Worm (Caenorhabditis elegans) whole organism, L4 larva: ENCODE results near the gene pgm-2.

Source experiments
- F10B5.3 ChIP-seq: sonication (generic microtip); optimal IDR thresholded peaks from 2 replicates; lab custom pipeline; 2016; ENCODE audit warnings: mild to moderate bottlenecking, missing genetic modification characterization, missing compliant biosample characterization
- F26F4.8 ChIP-seq: fragments of 200-800 bp; sonication (Bioruptor generic); conservative IDR thresholded peaks from 2 replicates; pipeline ENCODE4 v1.3.6; 2022; ENCODE audit warnings: missing genetic modification characterization, missing compliant biosample characterization
- F37D6.2 ChIP-seq: sonication (generic microtip); optimal IDR thresholded peaks from 2 replicates; lab custom pipeline; 2016; ENCODE audit warnings: mild to moderate bottlenecking, missing genetic modification characterization, missing compliant biosample characterization
- F44E2.7 ChIP-seq: fragments of 200-800 bp; sonication (Bioruptor generic); IDR thresholded peaks from 2 replicates; pipeline ENCODE4 v2.1.2; 2022; ENCODE audit warnings: missing genetic modification characterization, missing compliant biosample characterization
- F49E8.2 ChIP-seq: sonication (generic microtip); optimal IDR thresholded peaks from 2 replicates; lab custom pipeline; 2016; ENCODE audit warnings: missing compliant biosample characterization, mild to moderate bottlenecking, missing genetic modification characterization, borderline replicate concordance
- T20F7.1 ChIP-seq: fragments of 200-800 bp; sonication (Bioruptor generic); optimal IDR thresholded peaks from 2 replicates; lab custom pipeline; 2018; ENCODE audit warnings: mild to moderate bottlenecking, missing genetic modification characterization, missing compliant biosample characterization
- T26A8.4 ChIP-seq: fragments of 200-800 bp; sonication (Bioruptor generic); IDR thresholded peaks from 2 replicates; pipeline ENCODE4 v1.3.6; 2022; ENCODE audit warnings: missing genetic modification characterization, missing compliant biosample characterization
- Y105C5A.15 ChIP-seq: fragments of 200-800 bp; sonication (Bioruptor generic); IDR thresholded peaks from 2 replicates; pipeline ENCODE4 v1.3.6; 2022; ENCODE audit warnings: missing genetic modification characterization, missing compliant biosample characterization
- Y5F2A.4 ChIP-seq: fragments of 200-800 bp; sonication (Bioruptor generic); optimal IDR thresholded peaks from 2 replicates; lab custom pipeline; 2018; ENCODE audit warnings: mild to moderate bottlenecking, missing genetic modification characterization, missing compliant biosample characterization
- ZK337.2 ChIP-seq: fragments of 200-800 bp; sonication (Bioruptor generic); IDR thresholded peaks from 2 replicates; pipeline ENCODE4 v1.3.6; 2022; ENCODE audit warnings: missing genetic modification reagents, missing genetic modification characterization, missing compliant biosample characterization
- aha-1 ChIP-seq: fragments of 150-350 bp; peaks from one replicate; lab custom pipeline; 2014; ENCODE audit warnings: missing biosample characterization, missing genetic modification characterization
- ceh-28 ChIP-seq: fragments of 150-350 bp; optimal IDR thresholded peaks from 2 replicates; lab custom pipeline; 2014; ENCODE audit warnings: missing biosample characterization, missing genetic modification reagents, missing genetic modification characterization
- ceh-44 ChIP-seq: fragments of 200-800 bp; sonication (Bioruptor generic); IDR thresholded peaks from 2 replicates; pipeline ENCODE4 v1.3.6; 2022; ENCODE audit warnings: missing genetic modification reagents, missing genetic modification characterization, missing compliant biosample characterization
- ceh-62 ChIP-seq: sonication (generic microtip); optimal IDR thresholded peaks from 2 replicates; lab custom pipeline; 2017; ENCODE audit warnings: missing biosample characterization, missing genetic modification characterization
- ces-1 ChIP-seq: fragments of 150-350 bp; sonication (generic microtip); optimal IDR thresholded peaks from 4 replicates; lab custom pipeline; 2014; ENCODE audit warnings: missing biosample characterization, missing genetic modification reagents, missing genetic modification characterization
- cey-2 ChIP-seq: sonication (generic microtip); optimal IDR thresholded peaks from 3 replicates; lab custom pipeline; 2017; ENCODE audit warnings: missing genetic modification characterization, mild to moderate bottlenecking, missing compliant biosample characterization, antibody characterized with exemption, borderline replicate concordance; ENCODE audit not compliant: insufficient read depth
- ctbp-1 ChIP-seq: fragments of 200-800 bp; sonication (Bioruptor generic); IDR thresholded peaks from 2 replicates; pipeline ENCODE4 v1.3.6; 2022; ENCODE audit warnings: missing genetic modification reagents, missing genetic modification characterization, missing compliant biosample characterization
- daf-16 ChIP-seq, 3 experiments: sonication (generic microtip); optimal IDR thresholded peaks; 2 replicates each; lab custom pipeline; 2016 to 2017; ENCODE audit warnings: missing genetic modification characterization in 3 of 3, missing genetic modification reagents in 3 of 3, mild to moderate bottlenecking in 2 of 3, missing compliant biosample characterization in 2 of 3, missing biosample characterization in 1 of 3, moderate library complexity in 1 of 3
- daf-8 ChIP-seq: fragments of 200-800 bp; sonication (Bioruptor generic); IDR thresholded peaks from 2 replicates; pipeline ENCODE4 v1.3.6; 2022; ENCODE audit warnings: missing genetic modification characterization, missing compliant biosample characterization
- dmd-6 ChIP-seq: fragments of 200-800 bp; sonication (Bioruptor generic); IDR thresholded peaks from 2 replicates; pipeline ENCODE4 v1.3.6; 2022; ENCODE audit warnings: missing genetic modification reagents, missing genetic modification characterization, missing compliant biosample characterization
- dmd-8 ChIP-seq: fragments of 200-800 bp; sonication (Bioruptor generic); IDR thresholded peaks from 2 replicates; pipeline ENCODE4 v1.3.6; 2022; ENCODE audit warnings: missing genetic modification characterization, missing compliant biosample characterization
- hlh-30 ChIP-seq: sonication (generic microtip); optimal IDR thresholded peaks from 2 replicates; lab custom pipeline; 2017; ENCODE audit warnings: antibody characterized with exemption, mild to moderate bottlenecking, missing genetic modification characterization, missing compliant biosample characterization; ENCODE audit not compliant: insufficient read depth
- hmg-1.1 ChIP-seq: fragments of 200-800 bp; sonication (Bioruptor generic); IDR thresholded peaks from 2 replicates; pipeline ENCODE4 v1.3.6; 2022; ENCODE audit warnings: missing genetic modification reagents, missing genetic modification characterization, missing compliant biosample characterization
- lim-7 ChIP-seq: fragments of 200-800 bp; sonication (Bioruptor generic); IDR thresholded peaks from 2 replicates; pipeline ENCODE4 v1.3.6; 2022; ENCODE audit warnings: missing genetic modification characterization, missing compliant biosample characterization
- lin-39 ChIP-seq: fragments of 150-350 bp; optimal IDR thresholded peaks from 2 replicates; lab custom pipeline; 2014; ENCODE audit warnings: missing biosample characterization, missing genetic modification reagents, missing genetic modification characterization
- lir-3 ChIP-seq: sonication (generic microtip); optimal IDR thresholded peaks from 2 replicates; lab custom pipeline; 2016; ENCODE audit warnings: mild to moderate bottlenecking, missing genetic modification characterization, missing compliant biosample characterization
- lsy-2 ChIP-seq, 2 experiments: fragments of 150-350 bp in 1 of 2; sonication (generic microtip) in 1 of 2; optimal IDR thresholded peaks; 2 replicates each; lab custom pipeline; 2014 to 2017; ENCODE audit warnings: missing biosample characterization in 2 of 2, missing genetic modification characterization in 2 of 2
- madf-9 ChIP-seq: fragments of 200-800 bp; sonication (Bioruptor generic); conservative IDR thresholded peaks from 2 replicates; pipeline ENCODE4 v1.3.6; 2022; ENCODE audit warnings: missing genetic modification reagents, missing genetic modification characterization, missing compliant biosample characterization
- mdl-1 ChIP-seq, 2 experiments: fragments of 150-350 bp in 1 of 2; sonication (generic microtip) in 1 of 2; optimal IDR thresholded peaks; 2 replicates each; lab custom pipeline; 2014 to 2017; ENCODE audit warnings: missing biosample characterization in 2 of 2, missing genetic modification characterization in 2 of 2
- mes-2 ChIP-seq: sonication (generic microtip); optimal IDR thresholded peaks from 2 replicates; lab custom pipeline; 2016; ENCODE audit warnings: missing genotype, mild to moderate bottlenecking, missing genetic modification characterization, missing compliant biosample characterization; ENCODE audit not compliant: poor library complexity, severe bottlenecking
- nhr-11 ChIP-seq: fragments of 150-350 bp; optimal IDR thresholded peaks from 2 replicates; lab custom pipeline; 2014; ENCODE audit warnings: missing biosample characterization, missing genetic modification characterization
- nhr-111 ChIP-seq: fragments of 200-800 bp; sonication (Bioruptor generic); optimal IDR thresholded peaks from 2 replicates; lab custom pipeline; 2018; ENCODE audit warnings: mild to moderate bottlenecking, missing genetic modification characterization, missing compliant biosample characterization
- nhr-28 ChIP-seq: fragments of 150-350 bp; optimal IDR thresholded peaks from 2 replicates; lab custom pipeline; 2014; ENCODE audit warnings: missing biosample characterization, missing genetic modification characterization
- sdz-12 ChIP-seq: fragments of 200-800 bp; sonication (Bioruptor generic); optimal IDR thresholded peaks from 2 replicates; lab custom pipeline; 2018; ENCODE audit warnings: mild to moderate bottlenecking, missing genetic modification characterization, missing compliant biosample characterization
- set-16 ChIP-seq: fragments of 200-800 bp; sonication (Bioruptor generic); IDR thresholded peaks from 2 replicates; pipeline ENCODE4 v1.3.6; 2022; ENCODE audit warnings: missing genetic modification reagents, missing genetic modification characterization, missing compliant biosample characterization
- snpc-1.2 ChIP-seq: fragments of 200-800 bp; sonication (Bioruptor generic); IDR thresholded peaks from 2 replicates; pipeline ENCODE4 v1.3.6; 2022; ENCODE audit warnings: missing genetic modification reagents, missing genetic modification characterization, missing compliant biosample characterization
- tag-97 ChIP-seq: fragments of 200-800 bp; sonication (Bioruptor generic); IDR thresholded peaks from 2 replicates; pipeline ENCODE4 v1.3.6; 2022; ENCODE audit warnings: missing genetic modification characterization, missing compliant biosample characterization
- unc-130 ChIP-seq: sonication (generic microtip); optimal IDR thresholded peaks from 2 replicates; lab custom pipeline; 2016; ENCODE audit warnings: missing genetic modification reagents, missing genetic modification characterization, missing compliant biosample characterization
- unc-62 ChIP-seq, 3 experiments: fragments of 150-350 bp in 1 of 3; sonication (generic microtip); optimal IDR thresholded peaks in 2 of 3; peaks in 1 of 3; 1 replicate in 1 of 3; 2 replicates in 2 of 3; lab custom pipeline; 2014 to 2017; ENCODE audit warnings: missing biosample characterization in 3 of 3, missing genetic modification characterization in 3 of 3, missing genetic modification reagents in 3 of 3, missing genotype in 1 of 3
- zag-1 ChIP-seq: fragments of 150-350 bp; optimal IDR thresholded peaks from 2 replicates; lab custom pipeline; 2014; ENCODE audit warnings: missing biosample characterization, missing genetic modification characterization
- ztf-7 ChIP-seq: fragments of 150-350 bp; optimal IDR thresholded peaks from 2 replicates; lab custom pipeline; 2014; ENCODE audit warnings: missing biosample characterization, missing genetic modification characterization

pgm-2 gene

ce11 chrIII:13275784-13276183 lies 23.4 kb upstream of the pgm-2 start (continued):
- TF ChIP-seq T20F7.1 (GFP tag; lab: Kevin White, UChicago) (no peak), F49E8.2 (no peak), ceh-28 (tag; lab: Kevin White, UChicago) (no peak), F37D6.2 (tag; lab: Kevin White, UChicago) (peak; percentile 62), snpc-1.2 (no peak), nhr-111 (GFP tag; lab: Kevin White, UChicago) (no peak), ctbp-1 (GFP tag; lab: Robert Waterston, UW) (peak; percentile 80), Y5F2A.4 (GFP tag; lab: Kevin White, UChicago) (no peak), ceh-62 (tag; lab: Kevin White, UChicago) (no peak), nhr-28 (tag; lab: Kevin White, UChicago) (peak; percentile 15), set-16 (peak; percentile 80), F44E2.7 (GFP tag; lab: Robert Waterston, UW) (no peak), dmd-6 (GFP tag; lab: Robert Waterston, UW) (peak; percentile 36; the same call in 1 of the 2 replicates), mdl-1 (tag; optimal IDR thresholded peaks at IDR 0.05; lab: Kevin White, UChicago) (peak in 1 of 2 experiments; percentile 77), madf-9 (GFP tag; lab: Robert Waterston, UW) (0 out of 2 replicates have a peak, but pooled peaks have one; percentile 29), hmg-1.1 (peak; percentile 72), cey-2 (tag; lab: Kevin White, UChicago) (no peak), lir-3 (no peak), zag-1 (tag; lab: Kevin White, UChicago) (peak; percentile 56), mes-2 (tag; lab: Kevin White, UChicago) (peak; percentile 41), aha-1 (tag; lab: Kevin White, UChicago) (peak; percentile 97), T26A8.4 (GFP tag; lab: Robert Waterston, UW) (0 out of 2 replicates have a peak, but pooled peaks have one; percentile 25), daf-16 (GFP tag; optimal IDR thresholded peaks at IDR 0.05; lab: Kevin White, UChicago) (no peak), daf-16 (tag; optimal IDR thresholded peaks at IDR 0.05; lab: Kevin White, UChicago) (peak; percentile 27), ZK337.2 (0 out of 2 replicates have a peak, but pooled peaks have one; percentile 44), lsy-2 (tag; optimal IDR thresholded peaks at IDR 0.05; lab: Kevin White, UChicago) (peak; percentile 21 to 80), sdz-12 (GFP tag; lab: Kevin White, UChicago) (peak; percentile 15), ceh-44 (GFP tag; lab: Robert Waterston, UW) (no peak), unc-130 (GFP tag; lab: Kevin White, UChicago) (no peak)

DNA sequence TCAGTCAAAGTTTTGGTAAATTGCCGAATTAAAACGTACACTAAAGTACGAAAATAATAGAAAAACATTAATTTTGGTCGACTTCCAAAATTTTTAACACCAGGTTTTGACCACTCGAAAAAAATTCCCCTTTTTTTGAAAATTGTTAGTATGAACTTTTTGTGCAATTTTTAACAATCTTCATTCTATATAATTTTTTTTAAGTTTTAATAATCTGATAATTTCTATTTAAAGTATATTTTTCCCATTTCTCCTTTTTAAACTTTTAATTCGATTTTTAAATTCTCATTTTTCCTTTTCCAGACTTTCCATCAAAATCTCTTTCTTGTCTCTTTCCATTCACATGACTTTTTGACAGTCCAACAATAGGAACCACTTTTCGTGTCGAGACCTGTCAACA lies 22.2 kb upstream of the pgm-2 start, which contains the start of gene unc-64:
TSS of gene unc-64 (plus strand) at position 301 of the 400 bp plus-strand sequence.
- TF ChIP-seq ctbp-1 (GFP tag; lab: Robert Waterston, UW) (no peak), sdz-12 (GFP tag; lab: Kevin White, UChicago) (no peak), T26A8.4 (GFP tag; lab: Robert Waterston, UW) (no peak), F10B5.3 (tag; lab: Kevin White, UChicago) (no peak), dmd-8 (GFP tag; lab: Robert Waterston, UW) (no peak), hlh-30 (tag; lab: Kevin White, UChicago) (no peak), F49E8.2 (no peak), F26F4.8 (GFP tag; lab: Robert Waterston, UW) (no peak), daf-8 (GFP tag; lab: Robert Waterston, UW) (no peak), set-16 (no peak), unc-62 (GFP tag; optimal IDR thresholded peaks at IDR 0.05 in 1 of 2; lab: Kevin White, UChicago) (no peak), unc-62 (tag; optimal IDR thresholded peaks at IDR 0.05; lab: Kevin White, UChicago) (no peak), Y105C5A.15 (GFP tag; lab: Robert Waterston, UW) (no peak), ceh-62 (tag; lab: Kevin White, UChicago) (no peak), ceh-44 (GFP tag; lab: Robert Waterston, UW) (no peak), lim-7 (GFP tag; lab: Robert Waterston, UW) (no peak), ces-1 (GFP tag; lab: Kevin White, UChicago) (no peak), ztf-7 (no peak), tag-97 (no peak), lin-39 (no peak), nhr-11 (no peak)
